Fruit fly (Drosophila melanogaster) whole organism, embryonic: Measurements from ENCODE around the gene CG4270.

ENCODE experiments used
- Asciz ChIP-seq: fragments of 200-800 bp; sonication (Bioruptor generic); optimal IDR thresholded peaks from 2 replicates; lab custom pipeline; 2017; ENCODE audit warnings: missing biosample characterization, mild to moderate bottlenecking, missing genetic modification characterization, missing genetic modification reagents
- Atf-2 ChIP-seq: fragments of 200-800 bp; sonication (Bioruptor generic); optimal IDR thresholded peaks from 2 replicates; lab custom pipeline; 2016; ENCODE audit warnings: missing biosample characterization, missing genetic modification characterization
- Bgb ChIP-seq: fragments of 200-800 bp; sonication (Bioruptor generic); IDR thresholded peaks from 2 replicates; pipeline ENCODE4 v1.3.6; 2022; ENCODE audit warnings: missing biosample characterization, missing genetic modification characterization; ENCODE audit not compliant: partially characterized antibody
- CG10209 ChIP-seq: fragments of 200-800 bp; sonication (Bioruptor generic); optimal IDR thresholded peaks from 3 replicates; lab custom pipeline; 2017; ENCODE audit warnings: missing biosample characterization, mild to moderate bottlenecking, missing genetic modification characterization, missing genetic modification reagents
- CG10565 ChIP-seq: fragments of 200-800 bp; sonication (Bioruptor generic); optimal IDR thresholded peaks from 3 replicates; lab custom pipeline; 2016; ENCODE audit warnings: missing biosample characterization, mild to moderate bottlenecking, missing genetic modification characterization
- CG11696 ChIP-seq: fragments of 200-800 bp; sonication (Bioruptor generic); IDR thresholded peaks from 2 replicates; pipeline ENCODE4 v1.3.6; 2022; ENCODE audit warnings: missing biosample characterization, missing genetic modification characterization
- CG12236 ChIP-seq: fragments of 200-800 bp; sonication (Bioruptor generic); optimal IDR thresholded peaks from 2 replicates; lab custom pipeline; 2016; ENCODE audit warnings: missing biosample characterization, missing genetic modification characterization
- CG15011 ChIP-seq: fragments of 200-800 bp; sonication (Bioruptor generic); optimal IDR thresholded peaks from 3 replicates; lab custom pipeline; 2018; ENCODE audit warnings: missing biosample characterization, mild to moderate bottlenecking, missing genetic modification characterization
- CG15269 ChIP-seq: fragments of 200-800 bp; sonication (Bioruptor generic); optimal IDR thresholded peaks from 2 replicates; lab custom pipeline; 2018; ENCODE audit warnings: missing biosample characterization, mild to moderate bottlenecking, missing genetic modification characterization, moderate library complexity
- CG16863 ChIP-seq: fragments of 200-800 bp; sonication (Bioruptor generic); optimal IDR thresholded peaks from 3 replicates; lab custom pipeline; 2016; ENCODE audit warnings: missing biosample characterization, missing genetic modification characterization
- CG17912 ChIP-seq: fragments of 200-800 bp; sonication (Bioruptor generic); optimal IDR thresholded peaks from 2 replicates; lab custom pipeline; 2018; ENCODE audit warnings: missing biosample characterization, mild to moderate bottlenecking, missing genetic modification characterization
- CG18619 ChIP-seq: fragments of 200-800 bp; sonication (Bioruptor generic); optimal IDR thresholded peaks from 3 replicates; lab custom pipeline; 2017; ENCODE audit warnings: missing biosample characterization, mild to moderate bottlenecking, missing genetic modification characterization
- CG2129 ChIP-seq: fragments of 200-800 bp; sonication (Bioruptor generic); IDR thresholded peaks from 2 replicates; pipeline ENCODE4 v1.3.6; 2022; ENCODE audit warnings: missing biosample characterization, missing genetic modification characterization; ENCODE audit not compliant: partially characterized antibody
- CG2678 ChIP-seq: fragments of 200-800 bp; sonication (Bioruptor generic); optimal IDR thresholded peaks from 3 replicates; lab custom pipeline; 2019; ENCODE audit warnings: missing biosample characterization, mild to moderate bottlenecking, missing genetic modification characterization, moderate library complexity
- CG2889 ChIP-seq: fragments of 200-800 bp; sonication (Bioruptor generic); IDR thresholded peaks from 3 replicates; pipeline ENCODE4 v1.3.6; 2022; ENCODE audit warnings: missing biosample characterization, missing genetic modification characterization
- CG3281 ChIP-seq: fragments of 200-800 bp; sonication (Bioruptor generic); optimal IDR thresholded peaks from 3 replicates; lab custom pipeline; 2017; ENCODE audit warnings: missing biosample characterization, mild to moderate bottlenecking, missing genetic modification characterization
- CG34224 ChIP-seq: fragments of 200-800 bp; sonication (Bioruptor generic); IDR thresholded peaks from 3 replicates; pipeline ENCODE4 v1.3.6; 2022; ENCODE audit warnings: missing biosample characterization, missing genetic modification characterization; ENCODE audit not compliant: partially characterized antibody
- CG3847 ChIP-seq: fragments of 200-800 bp; sonication (Bioruptor generic); IDR thresholded peaks from 2 replicates; pipeline ENCODE4 v1.3.6; 2022; ENCODE audit warnings: missing biosample characterization, missing genetic modification characterization
- CG4820 ChIP-seq: fragments of 200-800 bp; sonication (Bioruptor generic); optimal IDR thresholded peaks from 3 replicates; lab custom pipeline; 2016; ENCODE audit warnings: missing biosample characterization, missing genetic modification characterization
- CG9215 ChIP-seq: fragments of 200-800 bp; sonication (Bioruptor generic); IDR thresholded peaks from 2 replicates; pipeline ENCODE4 v1.3.6; 2022; ENCODE audit warnings: missing biosample characterization, missing genetic modification characterization
- CG9609 ChIP-seq: fragments of 200-800 bp; sonication (Bioruptor generic); optimal IDR thresholded peaks from 3 replicates; lab custom pipeline; 2016; ENCODE audit warnings: missing biosample characterization, missing genetic modification characterization
- CG9817 ChIP-seq: fragments of 200-800 bp; sonication (Bioruptor generic); optimal IDR thresholded peaks from 2 replicates; lab custom pipeline; 2018; ENCODE audit warnings: missing biosample characterization, mild to moderate bottlenecking, missing genetic modification characterization, moderate library complexity
- CG9876 ChIP-seq: fragments of 200-800 bp; sonication (Bioruptor generic); optimal IDR thresholded peaks from 2 replicates; lab custom pipeline; 2016; ENCODE audit warnings: missing biosample characterization, missing genetic modification characterization
- D ChIP-seq, 2 experiments: fragments of 200-800 bp in 1 of 2; fragments of >200 bp in 1 of 2; sonication (Bioruptor generic) in 1 of 2; optimal IDR thresholded peaks; 2 replicates in 1 of 2; 3 replicates in 1 of 2; lab custom pipeline; 2017; ENCODE audit warnings: mild to moderate bottlenecking in 1 of 2, missing biosample characterization in 1 of 2, missing genetic modification characterization in 1 of 2, missing genetic modification reagents in 1 of 2
- Dip3 ChIP-seq: fragments of 200-800 bp; sonication (Bioruptor generic); optimal IDR thresholded peaks from 3 replicates; lab custom pipeline; 2016; ENCODE audit warnings: missing biosample characterization, missing genetic modification characterization
- Dref ChIP-seq: fragments of 200-800 bp; sonication (Bioruptor generic); IDR thresholded peaks from 2 replicates; pipeline ENCODE4 v1.3.6; 2022; ENCODE audit warnings: missing biosample characterization, missing genetic modification characterization
- Elba2 ChIP-seq: fragments of 200-800 bp; sonication (Bioruptor generic); optimal IDR thresholded peaks from 3 replicates; lab custom pipeline; 2016; ENCODE audit warnings: missing biosample characterization, missing genetic modification characterization
- Lpt ChIP-seq: fragments of >200 bp; optimal IDR thresholded peaks from 2 replicates; lab custom pipeline; 2018; ENCODE audit warnings: missing biosample characterization, missing genetic modification characterization
- NK7.1 ChIP-seq: fragments of 200-800 bp; sonication (Bioruptor generic); optimal IDR thresholded peaks from 3 replicates; lab custom pipeline; 2016; ENCODE audit warnings: missing biosample characterization, missing genetic modification characterization
- Nf-YA ChIP-seq: fragments of 200-800 bp; sonication (Bioruptor generic); IDR thresholded peaks from 2 replicates; pipeline ENCODE4 v1.3.6; 2022; ENCODE audit warnings: missing biosample characterization, missing genetic modification characterization
- Nf-YC ChIP-seq: fragments of 200-800 bp; optimal IDR thresholded peaks from 3 replicates; lab custom pipeline; 2019; ENCODE audit warnings: missing biosample characterization, mild to moderate bottlenecking, missing genetic modification characterization, moderate library complexity
- Optix ChIP-seq: fragments of 200-800 bp; sonication (Bioruptor generic); IDR thresholded peaks from 3 replicates; pipeline ENCODE4 v1.3.6; 2022; ENCODE audit warnings: missing biosample characterization, missing genetic modification characterization
- Sry-β ChIP-seq: fragments of 200-800 bp; sonication (Bioruptor generic); optimal IDR thresholded peaks from 2 replicates; lab custom pipeline; 2018; ENCODE audit warnings: missing biosample characterization, mild to moderate bottlenecking, missing genetic modification characterization, moderate library complexity
- Ssrp ChIP-seq: fragments of 200-800 bp; sonication (Bioruptor generic); optimal IDR thresholded peaks from 2 replicates; lab custom pipeline; 2018; ENCODE audit warnings: missing biosample characterization, mild to moderate bottlenecking, missing genetic modification characterization, moderate library complexity
- TFAM ChIP-seq: fragments of 200-800 bp; sonication (Bioruptor generic); optimal IDR thresholded peaks from 2 replicates; lab custom pipeline; 2017; ENCODE audit warnings: missing biosample characterization, missing genetic modification characterization, inconsistent platforms
- Tbp ChIP-seq: fragments of >200 bp; optimal IDR thresholded peaks from 2 replicates; lab custom pipeline; 2018; ENCODE audit warnings: missing biosample characterization, missing genetic modification characterization
- Trl ChIP-seq, 3 experiments: fragments of >200 bp in 2 of 3; fragments of 200-800 bp in 1 of 3; sonication (Bioruptor generic) in 1 of 3; optimal IDR thresholded peaks; 2 replicates in 1 of 3; 3 replicates in 2 of 3; lab custom pipeline; 2016 to 2017; ENCODE audit warnings: missing biosample characterization in 1 of 3, missing genetic modification characterization in 1 of 3
- Vsx1 ChIP-seq: fragments of 200-800 bp; sonication (Bioruptor generic); optimal IDR thresholded peaks from 2 replicates; lab custom pipeline; 2017; ENCODE audit warnings: missing biosample characterization, mild to moderate bottlenecking, missing genetic modification characterization, missing genetic modification reagents
- ap ChIP-seq: fragments of 200-800 bp; sonication (Bioruptor generic); IDR thresholded peaks from 2 replicates; pipeline ENCODE4 v1.3.6; 2022; ENCODE audit warnings: missing biosample characterization, missing genetic modification characterization
- az2 ChIP-seq: fragments of 200-800 bp; sonication (Bioruptor generic); optimal IDR thresholded peaks from 3 replicates; lab custom pipeline; 2016; ENCODE audit warnings: missing biosample characterization, missing genetic modification characterization
- crp ChIP-seq, 2 experiments: fragments of 200-800 bp; sonication (Bioruptor generic); optimal IDR thresholded peaks; 2 replicates in 1 of 2; 3 replicates in 1 of 2; lab custom pipeline; 2017; ENCODE audit warnings: missing biosample characterization in 2 of 2, missing genetic modification characterization in 2 of 2, mild to moderate bottlenecking in 1 of 2, moderate library complexity in 1 of 2
- ewg ChIP-seq: fragments of 200-800 bp; sonication (Bioruptor generic); optimal IDR thresholded peaks from 3 replicates; lab custom pipeline; 2017; ENCODE audit warnings: mild to moderate bottlenecking, missing biosample characterization, missing genetic modification reagents, missing genetic modification characterization
- ham ChIP-seq: fragments of 200-800 bp; sonication (Bioruptor generic); IDR thresholded peaks from 2 replicates; pipeline ENCODE4 v1.3.6; 2022; ENCODE audit warnings: missing biosample characterization, missing genetic modification characterization
- maf-S ChIP-seq: fragments of 200-800 bp; sonication (Bioruptor generic); optimal IDR thresholded peaks from 2 replicates; lab custom pipeline; 2016; ENCODE audit warnings: missing biosample characterization, missing genetic modification characterization
- stc ChIP-seq: fragments of 200-800 bp; sonication (Bioruptor generic); IDR thresholded peaks from 2 replicates; pipeline ENCODE4 v1.3.6; 2022; ENCODE audit warnings: missing biosample characterization, missing genetic modification characterization
- sug ChIP-seq: fragments of 200-800 bp; optimal IDR thresholded peaks from 2 replicates; lab custom pipeline; 2019; ENCODE audit warnings: missing biosample characterization, mild to moderate bottlenecking, missing genetic modification characterization, moderate library complexity
- tll ChIP-seq, 2 experiments: fragments of 200-800 bp in 1 of 2; fragments of >200 bp in 1 of 2; sonication (Bioruptor generic) in 1 of 2; optimal IDR thresholded peaks; 2 replicates each; lab custom pipeline; 2017 to 2019; ENCODE audit warnings: missing biosample characterization in 2 of 2, missing genetic modification characterization in 2 of 2, mild to moderate bottlenecking in 1 of 2, moderate library complexity in 1 of 2
- toy ChIP-seq: fragments of 200-800 bp; sonication (Bioruptor generic); IDR thresholded peaks from 2 replicates; pipeline ENCODE4 v1.3.6; 2022; ENCODE audit warnings: missing biosample characterization, missing genetic modification characterization
- zen2 ChIP-seq: fragments of 200-800 bp; sonication (Bioruptor generic); IDR thresholded peaks from 3 replicates; pipeline ENCODE4 v1.3.6; 2022; ENCODE audit warnings: missing biosample characterization, missing genetic modification characterization; ENCODE audit not compliant: partially characterized antibody

CG4270 gene

DNA sequence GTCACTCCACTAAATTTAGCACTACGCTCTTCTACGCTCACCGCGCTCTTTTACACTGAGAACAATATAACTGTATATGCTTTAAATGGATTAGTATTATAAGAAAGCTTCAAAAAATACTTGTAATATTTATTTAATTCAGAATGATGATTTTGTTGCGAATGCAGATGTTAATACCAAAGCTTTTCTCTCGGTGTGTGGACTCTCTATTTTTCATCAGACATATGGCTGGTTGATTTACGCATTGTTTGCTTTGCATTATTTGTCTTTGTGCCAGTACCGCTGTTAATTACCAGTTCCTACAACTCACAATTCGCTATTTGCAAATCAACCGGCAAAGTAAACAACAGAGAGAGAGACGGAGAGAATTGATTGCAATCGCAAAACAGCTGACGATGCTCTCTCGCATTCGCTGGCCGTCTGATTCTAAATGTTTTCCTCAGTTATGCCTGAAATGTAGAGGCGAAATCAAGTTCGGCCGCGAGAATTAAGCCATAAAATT lies 41.5 kb upstream of the CG4270 start (continued):
- TF ChIP-seq CG12236 (GFP tag; lab: Kevin White, UChicago) (peak; percentile 95), sug (peak; percentile 96), Nf-YA (GFP tag; lab: Robert Waterston, UW) (peak; percentile 96), Atf-2 (GFP tag; lab: Kevin White, UChicago) (peak; percentile 94), CG9817 (peak; percentile 98), CG3847 (GFP tag; lab: Robert Waterston, UW) (peak; percentile 97), Ssrp (tag; lab: Kevin White, UChicago) (peak; percentile 91), ham (GFP tag; lab: Robert Waterston, UW) (peak; percentile 96), CG9609 (GFP tag; lab: Kevin White, UChicago) (peak; percentile 94), CG17912 (GFP tag; lab: Kevin White, UChicago) (peak; percentile 91), Dip3 (peak; percentile 96), Dref (GFP tag; lab: Robert Waterston, UW) (peak; percentile 48), ewg (GFP tag; lab: Kevin White, UChicago) (peak; percentile 91), CG10209 (GFP tag; lab: Kevin White, UChicago) (peak; percentile 98), Vsx1 (GFP tag; lab: Kevin White, UChicago) (peak; percentile 85), Optix (GFP tag; lab: Robert Waterston, UW) (peak; percentile 92), tll (GFP tag; optimal IDR thresholded peaks at IDR 0.05; lab: Kevin White, UChicago) (peak in 1 of 2 experiments; percentile 65), CG10565 (peak; percentile 81), Trl (optimal IDR thresholded peaks at IDR 0.05; lab: Kevin White, UChicago) (peak; percentile 56 to 92), Trl (GFP tag; optimal IDR thresholded peaks at IDR 0.05; lab: Kevin White, UChicago) (peak; percentile 87), NK7.1 (GFP tag; lab: Kevin White, UChicago) (peak; percentile 89), crp (GFP tag; optimal IDR thresholded peaks at IDR 0.05; lab: Kevin White, UChicago) (peak in 1 of 2 experiments; percentile 73), CG4820 (GFP tag; lab: Kevin White, UChicago) (peak; percentile 93), CG3281 (peak; percentile 95), Tbp (GFP tag; lab: Kevin White, UChicago) (no peak), CG2129 (GFP tag; lab: Robert Waterston, UW) (no peak), CG34224 (no peak), CG9215 (GFP tag; lab: Robert Waterston, UW) (peak; percentile 93), CG15011 (GFP tag; lab: Kevin White, UChicago) (peak; percentile 91), CG16863 (GFP tag; lab: Kevin White, UChicago) (peak; percentile 92), az2 (peak; percentile 96), Lpt (no peak), CG2678 (tag; lab: Kevin White, UChicago) (peak; percentile 98), stc (GFP tag; lab: Robert Waterston, UW) (peak; percentile 96), toy (GFP tag; lab: Robert Waterston, UW) (peak; percentile 95), Nf-YC (peak; percentile 83), Asciz (GFP tag; lab: Kevin White, UChicago) (peak; percentile 89), ap (GFP tag; lab: Robert Waterston, UW) (peak; percentile 97), D (optimal IDR thresholded peaks at IDR 0.05; lab: Kevin White, UChicago) (no peak), D (GFP tag; optimal IDR thresholded peaks at IDR 0.05; lab: Kevin White, UChicago) (peak; percentile 89), CG15269 (tag; lab: Kevin White, UChicago) (peak; percentile 99), CG2889 (peak; percentile 96), maf-S (GFP tag; lab: Kevin White, UChicago) (peak; percentile 94), CG11696 (peak; percentile 94), Sry-β (GFP tag; lab: Kevin White, UChicago) (peak; percentile 40), zen2 (GFP tag; lab: Robert Waterston, UW) (no peak), CG9876 (GFP tag; lab: Kevin White, UChicago) (peak; percentile 93), CG18619 (GFP tag; lab: Kevin White, UChicago) (peak; percentile 95), Bgb (GFP tag; lab: Robert Waterston, UW) (no peak), TFAM (GFP tag; lab: Kevin White, UChicago) (peak; percentile 78), Elba2 (peak; percentile 81)
